Fruit fly (Drosophila melanogaster): ENCODE measurements around the gene Rox8.
A peak's percentile ranks its signal among the peaks of the same experiment; 100 is the strongest.

The Rox8 gene

DNA sequence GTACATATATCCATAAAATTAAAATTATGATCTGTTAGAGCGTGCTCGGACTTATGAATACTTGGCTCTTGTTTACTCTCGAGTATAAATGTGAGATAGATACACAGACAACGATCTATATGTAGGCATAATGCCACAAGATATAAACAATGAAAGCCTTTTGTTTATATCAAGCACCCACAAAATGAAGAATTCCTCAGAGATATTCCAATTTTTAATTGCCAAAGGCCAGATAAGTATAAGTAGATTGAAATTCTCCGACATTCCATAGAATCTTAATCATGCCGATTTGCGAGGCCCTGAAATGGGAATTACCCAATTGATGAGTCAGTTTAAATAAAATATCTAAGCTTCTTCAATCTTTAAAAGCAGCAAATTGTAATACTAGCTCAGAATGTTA, 26.2 kb downstream of the Rox8 start:
- no peak for TF ChIP-seq noc (tag; optimal IDR thresholded peaks at IDR 0.05)

DNA sequence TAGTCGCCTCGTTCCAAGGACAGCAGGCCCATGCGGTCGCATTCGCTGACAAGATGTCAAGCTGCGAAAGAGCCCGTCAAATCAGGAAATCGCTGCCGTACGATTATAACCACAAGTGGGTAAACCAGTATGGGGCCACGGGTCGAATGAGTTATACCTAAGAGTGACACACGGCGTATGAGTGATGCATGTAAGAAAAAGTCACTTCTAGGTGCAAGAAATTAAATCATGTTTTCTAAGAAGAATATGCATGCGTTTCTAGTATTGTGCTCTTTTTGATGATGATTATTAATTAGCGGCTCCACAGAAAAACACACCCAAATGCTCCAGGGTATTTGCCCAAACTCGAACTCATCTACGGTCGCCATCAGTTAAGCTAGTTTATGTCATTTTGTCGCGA, 30.4 kb downstream of the Rox8 start:
- no peak for TF ChIP-seq noc (tag; optimal IDR thresholded peaks at IDR 0.05)

DNA sequence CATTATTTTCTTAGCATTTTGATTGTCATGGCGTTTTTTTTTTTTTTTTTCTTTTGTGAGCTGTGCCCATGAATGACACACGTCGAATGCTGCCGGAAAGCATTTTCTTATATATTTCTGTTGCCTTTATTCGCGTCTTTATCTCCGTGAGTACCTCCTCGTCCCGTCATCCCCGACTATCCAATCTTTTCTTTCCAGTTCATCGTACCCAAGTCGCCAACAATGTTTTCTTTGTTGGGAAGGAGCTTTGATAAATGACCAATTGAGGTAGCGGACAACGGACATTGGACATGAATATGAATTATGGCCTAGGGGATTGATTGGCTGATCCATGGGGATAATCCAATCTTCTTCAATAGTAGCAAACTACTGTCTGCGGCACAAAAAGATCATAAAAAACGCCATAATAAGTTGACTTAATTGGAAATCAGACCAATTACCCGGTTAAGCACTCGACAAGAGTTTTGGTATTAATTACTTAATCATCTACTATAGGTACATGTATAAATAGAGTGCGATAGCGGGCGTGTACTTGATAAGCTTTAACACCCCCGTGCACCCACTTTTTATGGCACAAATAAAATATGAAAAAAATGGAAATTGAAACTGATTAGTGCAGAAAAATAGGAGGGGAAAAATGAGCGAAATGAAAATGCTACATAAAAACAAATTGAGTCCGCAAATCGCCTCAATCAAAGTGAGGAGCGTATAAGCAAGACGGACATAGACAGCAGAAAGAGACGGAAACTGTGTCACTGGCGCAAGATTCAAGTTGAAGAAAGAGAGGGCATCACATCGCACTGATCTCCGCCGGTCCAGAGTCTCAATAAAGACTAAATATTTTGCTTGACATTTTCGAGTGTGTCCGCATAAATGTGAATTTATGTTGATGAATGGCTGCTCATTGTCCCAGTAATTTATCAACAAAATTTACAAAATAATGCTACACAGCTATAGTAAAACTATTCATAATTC, 31.8 kb downstream of the Rox8 start:
- TF ChIP-seq noc (tag; optimal IDR thresholded peaks at IDR 0.05), result peak; percentile 33

DNA sequence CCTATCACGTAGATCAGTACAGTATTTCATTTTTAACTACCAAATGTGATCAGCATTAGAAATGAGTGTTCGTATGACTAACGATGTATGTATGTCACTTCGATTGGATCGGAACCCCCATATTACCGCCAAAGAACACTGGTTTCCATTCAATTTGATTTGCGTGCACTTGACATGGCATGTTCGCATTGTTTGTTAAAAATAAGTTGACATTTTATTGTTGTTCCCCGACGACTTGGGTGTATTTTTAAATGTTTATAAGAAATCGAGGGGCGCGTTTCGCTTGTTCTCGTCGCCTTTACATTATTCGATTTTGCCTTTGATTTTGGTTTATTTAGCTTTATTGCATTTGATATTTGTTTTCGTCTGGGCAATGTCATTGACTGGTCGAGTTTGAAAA, 32.6 kb downstream of the Rox8 start:
- TF ChIP-seq noc (tag; optimal IDR thresholded peaks at IDR 0.05), result no peak

DNA sequence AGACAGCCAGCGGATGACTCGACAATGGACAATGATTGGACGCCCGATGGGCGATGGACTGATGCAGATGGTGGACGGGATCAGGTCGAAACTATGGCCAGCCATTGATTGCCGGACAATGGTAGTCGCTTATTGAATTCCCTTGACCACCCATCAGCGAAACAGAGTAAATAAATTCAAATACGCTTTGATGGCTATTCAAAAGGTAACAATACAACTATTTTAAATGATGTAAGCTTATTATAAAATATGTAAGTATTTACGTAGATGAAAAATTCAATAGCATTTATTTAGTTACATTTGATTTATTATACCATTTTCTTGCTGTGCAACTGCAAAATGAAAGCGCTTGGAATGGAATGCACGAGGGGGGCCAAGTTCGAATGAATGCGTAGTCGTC, 33.5 kb downstream of the Rox8 start:
- no peak for TF ChIP-seq noc (tag; optimal IDR thresholded peaks at IDR 0.05)

DNA sequence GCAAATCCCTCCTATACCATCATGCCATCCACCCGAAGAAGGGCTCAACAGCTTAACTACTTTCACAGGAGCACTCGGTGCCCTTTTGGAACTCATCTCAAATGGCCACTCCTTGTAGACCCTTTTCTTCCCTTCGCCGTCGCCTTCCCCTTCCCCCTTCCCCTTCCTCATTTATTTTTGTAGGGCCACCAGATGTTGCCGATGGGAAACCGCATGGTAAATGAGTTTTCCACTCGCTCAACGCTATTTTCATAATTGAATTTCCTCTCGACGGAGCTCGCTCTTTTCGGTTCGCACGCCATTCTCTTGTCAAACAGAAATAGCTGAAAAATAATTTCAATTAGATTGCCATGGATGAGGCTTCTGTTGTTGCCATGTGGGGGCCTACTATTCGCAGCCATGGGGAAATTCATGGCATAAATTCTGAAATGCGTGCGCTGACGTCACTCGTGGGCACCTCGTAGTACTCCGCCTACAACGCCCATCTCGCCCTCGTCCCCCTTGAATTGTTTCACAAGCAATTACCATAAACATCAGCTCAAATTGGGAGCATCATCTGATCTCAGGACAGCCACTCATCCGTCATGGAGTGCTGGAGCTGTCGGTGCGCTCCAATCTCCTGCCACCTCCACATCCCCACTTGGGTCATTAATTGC, 35.9 kb downstream of the Rox8 start:
- TF ChIP-seq noc (tag; optimal IDR thresholded peaks at IDR 0.05), result no peak

DNA sequence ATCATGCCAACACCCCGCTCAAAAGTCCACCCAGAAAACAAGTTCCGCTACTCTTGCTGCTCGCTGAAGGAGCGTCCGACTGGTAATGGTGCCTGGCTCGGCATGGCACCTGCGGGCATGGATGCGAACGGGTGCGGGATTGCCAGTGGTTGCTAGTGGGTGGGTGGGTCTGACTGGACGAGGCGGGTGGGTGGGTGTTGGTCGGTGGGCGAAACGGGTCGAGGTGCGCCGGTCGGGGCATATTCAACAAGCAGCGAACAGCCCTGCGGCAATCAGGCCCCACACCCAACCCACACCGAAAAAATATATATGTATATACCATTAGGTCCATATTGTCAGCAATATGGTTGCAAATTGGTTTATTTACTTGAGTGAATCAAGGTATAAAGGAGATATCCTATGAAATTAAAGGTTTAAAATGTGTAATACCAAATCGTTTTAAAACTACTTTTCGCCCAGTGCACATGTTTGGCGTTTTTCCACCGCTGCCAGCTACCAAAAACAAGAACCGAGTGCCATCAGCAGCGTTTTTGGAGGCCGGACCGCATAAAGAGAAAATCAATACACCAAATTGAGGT, 37.3 kb downstream of the Rox8 start:
- no peak for TF ChIP-seq noc (tag; optimal IDR thresholded peaks at IDR 0.05)

DNA sequence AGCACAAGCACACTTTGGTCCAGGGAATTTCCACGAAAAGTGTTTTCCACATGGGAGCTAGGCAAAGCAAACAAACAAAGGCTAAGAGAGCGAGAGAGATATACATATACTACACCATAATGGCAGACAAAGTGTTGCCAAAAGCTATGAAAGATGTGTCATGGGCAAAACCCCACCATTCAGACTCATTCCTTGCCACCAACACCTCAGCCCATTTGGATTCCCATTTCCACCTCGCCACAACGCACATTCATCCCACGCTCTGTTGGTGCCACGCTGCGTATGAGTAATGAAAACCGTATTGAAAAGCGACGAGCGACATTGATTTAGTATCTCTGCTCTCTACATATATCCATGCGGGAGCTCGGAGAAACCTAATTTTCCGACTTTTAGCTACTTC, 39.2 kb downstream of the Rox8 start:
- no peak for TF ChIP-seq noc (tag; optimal IDR thresholded peaks at IDR 0.05)

DNA sequence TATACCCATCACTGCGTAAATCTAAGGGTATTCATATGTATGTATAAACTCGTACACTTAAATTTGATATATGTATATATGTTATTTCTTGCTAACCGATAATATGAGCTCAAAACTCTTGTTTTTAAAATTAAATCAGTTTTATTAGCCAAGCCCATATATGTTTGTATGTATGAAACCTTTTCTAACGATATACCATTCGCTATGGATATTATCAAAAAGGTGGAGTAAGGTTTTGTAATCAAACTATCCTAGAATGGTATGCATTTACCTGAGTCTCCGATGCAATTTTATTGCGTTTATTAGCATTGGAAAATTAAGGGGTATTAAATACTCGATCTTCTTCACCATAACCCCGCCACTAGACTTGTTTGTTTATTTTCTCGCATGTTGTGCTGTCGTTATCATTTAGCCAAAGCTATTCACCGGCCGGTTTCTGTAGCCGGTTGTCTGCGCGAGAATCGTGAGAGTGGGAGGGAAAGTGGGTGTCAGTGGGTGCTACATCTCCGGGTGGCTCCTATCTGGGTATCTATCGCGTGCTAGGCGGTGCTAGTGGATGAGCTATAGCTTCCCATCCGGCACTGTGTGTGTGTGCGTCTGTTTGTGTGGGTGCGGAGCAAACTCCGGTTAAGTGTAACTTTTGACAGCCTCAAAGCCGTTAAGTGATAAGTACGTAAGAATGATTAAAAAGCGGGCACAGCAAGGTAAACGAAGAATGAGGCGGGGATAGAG, 40.1 kb downstream of the Rox8 start:
- TF ChIP-seq noc (tag; optimal IDR thresholded peaks at IDR 0.05), result peak; percentile 33

DNA sequence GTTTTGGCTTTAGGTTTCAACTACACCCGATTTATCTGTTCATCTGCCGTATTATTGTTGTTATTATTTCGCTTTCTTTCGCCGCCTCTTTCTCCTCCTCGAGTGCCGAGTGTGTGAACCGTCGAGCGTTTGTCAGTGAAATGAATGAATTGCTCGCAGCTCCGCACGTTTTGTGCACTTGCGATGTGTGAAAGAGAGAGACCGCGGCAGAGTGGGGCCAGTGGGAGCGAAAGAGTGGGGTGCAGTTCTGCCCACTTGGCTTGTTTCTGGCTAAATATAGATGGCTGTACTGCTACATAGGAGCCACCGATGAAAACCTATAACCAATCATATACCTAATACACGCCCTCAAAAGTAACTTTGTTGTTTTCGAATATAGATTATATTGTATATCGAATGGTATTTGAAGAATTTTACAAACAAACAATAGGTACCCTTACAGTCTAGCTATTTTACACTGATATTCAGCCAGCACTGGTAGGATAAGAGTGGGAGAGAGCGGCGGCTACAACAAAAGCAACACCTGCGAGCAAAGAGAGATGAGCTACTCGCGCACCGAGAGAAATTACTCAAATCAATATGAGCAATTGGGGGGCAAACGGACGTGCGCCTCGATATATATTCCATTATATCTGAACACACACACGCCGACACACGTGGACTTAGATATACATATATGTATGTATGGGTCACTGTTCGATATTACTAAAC, 41.5 kb downstream of the Rox8 start:
- TF ChIP-seq noc (tag; optimal IDR thresholded peaks at IDR 0.05), result peak; percentile 42

DNA sequence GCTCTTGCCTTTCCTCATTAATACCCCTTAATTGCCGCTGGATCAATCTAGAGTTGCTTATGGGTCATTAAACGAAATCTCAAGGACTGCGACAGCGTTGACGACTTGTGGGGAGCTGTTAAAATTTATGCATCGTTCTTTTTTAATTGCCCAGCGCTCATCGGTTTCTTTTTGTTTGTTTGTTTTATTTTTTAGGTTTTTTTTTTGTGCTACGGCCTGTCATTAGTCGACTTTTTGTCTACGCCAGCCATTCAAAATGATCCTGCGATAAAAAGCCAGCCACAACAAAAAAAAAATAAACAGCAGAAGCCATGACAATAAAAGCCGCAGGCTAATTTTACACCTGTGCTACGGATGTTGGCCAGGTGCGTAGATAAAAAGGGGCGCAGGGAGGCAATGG, 44.1 kb downstream of the Rox8 start:
- no peak for TF ChIP-seq noc (tag; optimal IDR thresholded peaks at IDR 0.05)

DNA sequence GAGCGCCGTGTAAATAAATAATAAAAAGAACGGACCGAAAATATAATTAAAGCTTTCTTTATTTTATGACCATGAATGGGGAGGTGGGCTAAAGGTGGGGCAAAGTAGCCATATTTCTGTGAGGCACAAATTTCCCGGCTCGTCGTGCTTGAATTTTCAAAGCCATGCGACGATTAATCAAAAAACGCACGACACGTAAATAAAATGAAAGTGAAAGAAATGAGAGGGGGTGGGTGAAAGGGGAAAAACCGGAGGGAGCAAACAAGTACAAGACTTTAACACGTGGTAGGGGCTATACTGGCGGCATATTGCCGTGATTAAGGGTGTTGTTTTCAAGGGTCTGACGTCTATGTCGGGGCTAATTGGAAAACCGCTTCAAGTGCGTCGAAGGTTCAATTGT, 46.9 kb downstream of the Rox8 start:
- no peak for TF ChIP-seq noc (tag; optimal IDR thresholded peaks at IDR 0.05)

DNA sequence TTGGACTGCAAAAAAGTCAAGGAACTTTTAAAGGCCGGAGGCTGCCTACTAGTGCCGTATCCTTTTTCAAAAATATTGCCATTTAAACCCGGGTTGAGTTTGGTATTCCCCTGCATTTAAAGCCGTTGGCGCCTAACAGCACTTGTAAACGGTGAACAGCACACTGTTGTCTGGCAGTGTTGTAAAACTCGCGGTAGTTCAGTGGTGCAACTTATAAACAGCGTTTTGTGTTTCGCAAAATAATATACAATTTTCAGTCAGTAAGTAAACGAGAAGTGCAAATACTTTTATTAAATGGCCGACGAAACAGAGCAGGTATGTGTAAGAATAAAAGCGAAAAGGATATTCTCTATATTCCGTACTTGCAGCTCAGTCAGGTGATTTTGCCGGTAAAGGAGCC, 51.8 kb downstream of the Rox8 start, which contains the start of gene LSm3:
Gene LSm3, plus strand, starts transcription at position 39 of the 400 bp plus-strand sequence.
- no peak for TF ChIP-seq noc (tag; optimal IDR thresholded peaks at IDR 0.05)

DNA sequence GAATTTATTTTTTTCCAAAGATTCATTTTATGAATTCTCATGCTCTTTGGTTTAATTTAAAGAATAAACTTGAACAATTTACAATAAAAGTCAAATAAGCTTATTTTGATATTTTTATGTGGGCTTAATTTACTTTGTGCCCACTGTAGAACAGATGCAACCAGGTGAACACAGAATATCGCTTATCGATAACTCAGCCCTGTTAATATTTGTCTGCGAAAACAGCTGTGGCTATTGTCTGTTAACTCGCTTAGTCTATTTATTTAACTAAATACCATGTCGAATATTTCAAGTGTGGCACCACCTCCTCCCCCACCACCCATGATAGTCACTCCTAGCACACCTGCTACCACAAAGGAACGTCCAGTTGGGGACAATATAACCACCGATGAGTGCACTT, 52.6 kb downstream of the Rox8 start, which contains the start of gene CG33108:
Gene CG33108, plus strand, starts transcription at position 200 of the 400 bp plus-strand sequence.
- no peak for TF ChIP-seq noc (tag; optimal IDR thresholded peaks at IDR 0.05)

DNA sequence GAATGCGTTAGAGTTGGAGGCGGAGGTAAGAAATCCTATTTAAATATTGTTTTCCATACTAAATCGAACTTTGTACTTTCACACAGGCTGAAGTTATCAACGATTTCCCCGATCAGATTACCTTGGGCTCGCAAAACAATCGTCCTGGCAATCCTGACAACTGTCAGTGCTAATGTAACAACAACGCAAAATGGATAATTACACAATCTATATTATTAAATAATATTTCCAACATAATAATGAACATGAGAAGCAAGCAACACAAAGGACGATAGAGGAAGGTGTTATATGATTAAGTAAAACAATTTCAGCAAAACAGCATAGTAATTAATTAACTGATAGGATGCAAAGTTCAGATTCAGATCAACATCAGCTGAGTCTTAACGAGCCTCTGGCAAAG, 53.5 kb downstream of the Rox8 start:
- no peak for TF ChIP-seq noc (tag; optimal IDR thresholded peaks at IDR 0.05)

Measured in whole organism, larva.